Worm (Caenorhabditis elegans): ENCODE measurements around the gene srh-118.

DNA sequence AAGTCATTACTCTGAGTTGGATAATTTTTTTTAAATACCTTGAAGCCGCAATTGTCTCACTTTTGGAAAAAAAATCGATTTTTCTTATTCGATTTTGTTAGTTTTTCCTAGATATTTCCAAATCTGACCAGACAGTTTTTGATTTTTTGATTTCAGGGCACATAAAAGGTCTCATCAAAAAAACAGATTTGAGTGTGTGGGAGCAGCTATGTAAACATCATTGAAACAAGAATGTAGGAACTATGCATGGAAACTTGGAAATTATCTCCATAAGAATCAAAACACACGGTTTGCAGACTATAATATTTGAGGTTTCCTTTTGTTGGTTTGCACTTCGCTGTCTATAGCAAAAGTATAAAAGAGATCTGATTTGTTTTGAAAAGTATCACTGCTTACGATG is 9.9 kb downstream of the srh-118 start, which contains the start of gene scl-24:
- TF ChIP-seq fos-1 (tag; optimal IDR thresholded peaks at IDR 0.05) = no peak
- TF ChIP-seq unc-62 (GFP tag; optimal IDR thresholded peaks at IDR 0.05) = no peak
- no peak for TF ChIP-seq ces-1 (GFP tag; optimal IDR thresholded peaks at IDR 0.05)
- no peak for TF ChIP-seq aly-2 (tag; optimal IDR thresholded peaks at IDR 0.05)
- TF ChIP-seq tbx-2 (tag; optimal IDR thresholded peaks at IDR 0.05) = no peak
- no peak for TF ChIP-seq ama-1 (optimal IDR thresholded peaks at IDR 0.05)
- no peak for TF ChIP-seq egl-27 (tag; optimal IDR thresholded peaks at IDR 0.05)
- no peak for TF ChIP-seq mdl-1 (tag; optimal IDR thresholded peaks at IDR 0.05)
